Worm (Caenorhabditis elegans) whole organism, L2 larva: ENCODE data around the gene F39H12.1.

Source experiments
- C34F6.9 ChIP-seq: fragments of 150-350 bp; optimal IDR thresholded peaks from 2 replicates; lab custom pipeline; 2014; ENCODE audit warnings: missing biosample characterization, missing genetic modification characterization
- F13H6.1 ChIP-seq: sonication (generic microtip); optimal IDR thresholded peaks from 2 replicates; lab custom pipeline; 2016; ENCODE audit warnings: missing genetic modification characterization, missing compliant biosample characterization
- R02D3.7 ChIP-seq: fragments of 150-350 bp; optimal IDR thresholded peaks from 2 replicates; lab custom pipeline; 2014; ENCODE audit warnings: missing biosample characterization, missing genetic modification characterization
- Y55F3AM.14 ChIP-seq: fragments of 200-800 bp; sonication (Bioruptor generic); optimal IDR thresholded peaks from 2 replicates; lab custom pipeline; 2018; ENCODE audit warnings: mild to moderate bottlenecking, missing genetic modification characterization, missing compliant biosample characterization
- ZK546.5 ChIP-seq: sonication (generic microtip); optimal IDR thresholded peaks from 2 replicates; lab custom pipeline; 2017; ENCODE audit warnings: missing biosample characterization, missing genetic modification characterization
- alr-1 ChIP-seq: fragments of 150-350 bp; optimal IDR thresholded peaks from 2 replicates; lab custom pipeline; 2014; ENCODE audit warnings: missing biosample characterization, missing genetic modification characterization
- aly-2 ChIP-seq: fragments of 150-350 bp; optimal IDR thresholded peaks from 2 replicates; lab custom pipeline; 2014; ENCODE audit warnings: missing biosample characterization, missing genetic modification characterization
- ama-1 ChIP-seq: fragments of 150-350 bp; optimal IDR thresholded peaks from 2 replicates; lab custom pipeline; 2018; ENCODE audit warnings: inconsistent platforms
- blmp-1 ChIP-seq: sonication (generic microtip); optimal IDR thresholded peaks from 2 replicates; lab custom pipeline; 2017; ENCODE audit warnings: missing genetic modification characterization, mild to moderate bottlenecking, missing compliant biosample characterization, antibody characterized with exemption, moderate library complexity; ENCODE audit not compliant: insufficient read depth
- ceh-16 ChIP-seq: fragments of 150-350 bp; optimal IDR thresholded peaks from 2 replicates; lab custom pipeline; 2014; ENCODE audit warnings: missing biosample characterization, missing genetic modification characterization
- ceh-82 ChIP-seq: fragments of 150-350 bp; optimal IDR thresholded peaks from 2 replicates; lab custom pipeline; 2014; ENCODE audit warnings: missing biosample characterization, missing genetic modification characterization
- crh-2 ChIP-seq: sonication (generic microtip); optimal IDR thresholded peaks from 2 replicates; lab custom pipeline; 2017; ENCODE audit warnings: missing biosample characterization, missing genetic modification characterization
- dmd-4 ChIP-seq: sonication (generic microtip); optimal IDR thresholded peaks from 2 replicates; lab custom pipeline; 2017; ENCODE audit warnings: missing biosample characterization, missing genetic modification characterization
- egl-27 ChIP-seq: sonication (generic microtip); optimal IDR thresholded peaks from 3 replicates; lab custom pipeline; 2017; ENCODE audit warnings: missing biosample characterization, missing genetic modification reagents, missing genetic modification characterization
- elt-1 ChIP-seq: fragments of 150-350 bp; optimal IDR thresholded peaks from 2 replicates; lab custom pipeline; 2014; ENCODE audit warnings: missing biosample characterization, missing genetic modification characterization
- elt-3 ChIP-seq: sonication (generic microtip); optimal IDR thresholded peaks from 2 replicates; lab custom pipeline; 2017; ENCODE audit warnings: missing biosample characterization, missing genetic modification characterization
- fos-1 ChIP-seq: fragments of 150-350 bp; optimal IDR thresholded peaks from 2 replicates; lab custom pipeline; 2014; ENCODE audit warnings: missing biosample characterization, missing genetic modification characterization
- gmeb-1 ChIP-seq: fragments of 150-350 bp; optimal IDR thresholded peaks from 2 replicates; lab custom pipeline; 2014; ENCODE audit warnings: missing biosample characterization, missing genetic modification characterization
- lin-11 ChIP-seq: fragments of 150-350 bp; sonication (generic microtip); optimal IDR thresholded peaks from 2 replicates; lab custom pipeline; 2014; ENCODE audit warnings: missing biosample characterization, missing genetic modification characterization, inconsistent platforms, mixed read lengths
- lin-13 ChIP-seq: fragments of 150-350 bp; optimal IDR thresholded peaks from 2 replicates; lab custom pipeline; 2014; ENCODE audit warnings: missing biosample characterization, missing genetic modification reagents, missing genetic modification characterization
- lin-39 ChIP-seq: fragments of 150-350 bp; optimal IDR thresholded peaks from 2 replicates; lab custom pipeline; 2014; ENCODE audit warnings: missing biosample characterization, missing genetic modification reagents, missing genetic modification characterization
- lsy-2 ChIP-seq, 2 experiments: fragments of 150-350 bp in 1 of 2; sonication (generic microtip) in 1 of 2; optimal IDR thresholded peaks; 2 replicates each; lab custom pipeline; 2014 to 2017; ENCODE audit warnings: missing biosample characterization in 2 of 2, missing genetic modification characterization in 2 of 2
- mab-5 ChIP-seq: fragments of 150-350 bp; optimal IDR thresholded peaks from 2 replicates; lab custom pipeline; 2014; ENCODE audit warnings: missing biosample characterization, missing genetic modification characterization
- mbf-1 ChIP-seq: sonication (generic microtip); optimal IDR thresholded peaks from 2 replicates; lab custom pipeline; 2017; ENCODE audit warnings: missing biosample characterization, missing genetic modification characterization
- mdl-1 ChIP-seq, 2 experiments: fragments of 150-350 bp in 1 of 2; sonication (generic microtip) in 1 of 2; optimal IDR thresholded peaks; 2 replicates each; lab custom pipeline; 2017; ENCODE audit warnings: missing biosample characterization in 2 of 2, missing genetic modification characterization in 2 of 2
- nhr-10 ChIP-seq: sonication (generic microtip); optimal IDR thresholded peaks from 2 replicates; lab custom pipeline; 2017; ENCODE audit warnings: missing biosample characterization, missing genetic modification characterization
- nhr-11 ChIP-seq: fragments of 150-350 bp; optimal IDR thresholded peaks from 2 replicates; lab custom pipeline; 2014; ENCODE audit warnings: missing biosample characterization, missing genetic modification characterization
- nhr-12 ChIP-seq: fragments of 150-350 bp; optimal IDR thresholded peaks from 2 replicates; lab custom pipeline; 2014; ENCODE audit warnings: missing biosample characterization, missing genetic modification characterization
- nhr-129 ChIP-seq: fragments of 150-350 bp; optimal IDR thresholded peaks from 2 replicates; lab custom pipeline; 2014; ENCODE audit warnings: missing biosample characterization, missing genetic modification characterization
- nhr-21 ChIP-seq: fragments of 150-350 bp; optimal IDR thresholded peaks from 2 replicates; lab custom pipeline; 2014; ENCODE audit warnings: missing biosample characterization, missing genetic modification characterization
- nhr-23 ChIP-seq: fragments of 150-350 bp; optimal IDR thresholded peaks from 2 replicates; lab custom pipeline; 2014; ENCODE audit warnings: missing biosample characterization, missing genetic modification reagents, missing genetic modification characterization
- nhr-237 ChIP-seq: fragments of 150-350 bp; optimal IDR thresholded peaks from 2 replicates; lab custom pipeline; 2014; ENCODE audit warnings: missing biosample characterization, missing genetic modification characterization
- nhr-25 ChIP-seq: fragments of 150-350 bp; sonication (generic microtip); optimal IDR thresholded peaks from 3 replicates; lab custom pipeline; 2014; ENCODE audit warnings: missing biosample characterization, missing genetic modification characterization
- nhr-6 ChIP-seq: fragments of 150-350 bp; optimal IDR thresholded peaks from 2 replicates; lab custom pipeline; 2014; ENCODE audit warnings: missing biosample characterization, missing genetic modification characterization
- nhr-77 ChIP-seq: fragments of 150-350 bp; optimal IDR thresholded peaks from 2 replicates; lab custom pipeline; 2014; ENCODE audit warnings: missing biosample characterization, missing genetic modification characterization
- peb-1 ChIP-seq: fragments of 150-350 bp; optimal IDR thresholded peaks from 2 replicates; lab custom pipeline; 2014; ENCODE audit warnings: missing biosample characterization, missing genetic modification characterization
- sem-4 ChIP-seq: fragments of 150-350 bp; optimal IDR thresholded peaks from 2 replicates; lab custom pipeline; 2014; ENCODE audit warnings: missing biosample characterization, missing genetic modification reagents, missing genetic modification characterization
- skn-1 ChIP-seq: sonication (generic microtip); optimal IDR thresholded peaks from 2 replicates; lab custom pipeline; 2017; ENCODE audit warnings: missing biosample characterization, missing genetic modification characterization
- sma-3 ChIP-seq: sonication (generic microtip); optimal IDR thresholded peaks from 2 replicates; lab custom pipeline; 2016; ENCODE audit warnings: missing genetic modification reagents, missing genetic modification characterization, missing compliant biosample characterization
- sma-9 ChIP-seq, 2 experiments: fragments of 150-350 bp in 1 of 2; sonication (generic microtip) in 1 of 2; optimal IDR thresholded peaks; 2 replicates each; lab custom pipeline; 2014 to 2016; ENCODE audit warnings: missing genetic modification characterization in 2 of 2, mild to moderate bottlenecking in 1 of 2, missing biosample characterization in 1 of 2, missing compliant biosample characterization in 1 of 2, missing genetic modification reagents in 1 of 2, moderate library complexity in 1 of 2
- snpc-4 ChIP-seq: fragments of 150-350 bp; optimal IDR thresholded peaks from 2 replicates; lab custom pipeline; 2014; ENCODE audit warnings: missing biosample characterization, missing genetic modification characterization
- unc-39 ChIP-seq: fragments of 150-350 bp; optimal IDR thresholded peaks from 2 replicates; lab custom pipeline; 2014; ENCODE audit warnings: missing biosample characterization, missing genetic modification characterization
- unc-55 ChIP-seq: fragments of 150-350 bp; sonication (generic microtip); optimal IDR thresholded peaks from 3 replicates; lab custom pipeline; 2014; ENCODE audit warnings: missing biosample characterization, missing genetic modification reagents, missing genetic modification characterization
- unc-62 ChIP-seq: fragments of 150-350 bp; optimal IDR thresholded peaks from 2 replicates; lab custom pipeline; 2014; ENCODE audit warnings: missing biosample characterization, missing genetic modification reagents, missing genetic modification characterization
- zag-1 ChIP-seq: fragments of 150-350 bp; optimal IDR thresholded peaks from 2 replicates; lab custom pipeline; 2014; ENCODE audit warnings: missing biosample characterization, missing genetic modification characterization
- ztf-1 ChIP-seq: fragments of 200-800 bp; sonication (Bioruptor generic); conservative IDR thresholded peaks from 2 replicates; pipeline ENCODE4 v1.3.6; 2022; ENCODE audit warnings: missing genetic modification characterization, missing compliant biosample characterization
- ztf-11 ChIP-seq: sonication (generic microtip); optimal IDR thresholded peaks from 2 replicates; lab custom pipeline; 2017; ENCODE audit warnings: missing biosample characterization, missing genetic modification characterization
- ztf-4 ChIP-seq: fragments of 150-350 bp; optimal IDR thresholded peaks from 2 replicates; lab custom pipeline; 2014; ENCODE audit warnings: missing biosample characterization, missing genetic modification characterization

F39H12.1 gene

DNA sequence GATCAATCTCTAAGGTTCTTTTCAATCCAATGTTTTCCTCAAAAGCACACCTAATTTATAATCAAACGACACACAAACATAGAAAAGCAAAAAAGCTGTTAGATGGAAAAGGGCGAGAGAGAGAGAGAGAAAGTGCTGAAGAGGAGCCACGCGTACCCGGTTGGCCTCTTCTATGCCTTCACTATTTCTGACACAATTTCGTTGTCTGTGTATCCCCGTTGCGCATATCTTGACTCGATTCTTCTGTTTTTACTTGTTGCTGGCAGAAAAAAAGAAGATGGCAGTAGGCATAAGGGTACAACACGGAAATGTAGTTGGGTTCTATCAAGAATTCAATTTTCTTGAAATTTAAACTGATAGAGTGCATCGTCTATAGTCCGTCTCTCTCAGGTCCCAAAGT is 7.1 kb upstream of the F39H12.1 start:
- TF ChIP-seq peb-1 = no peak
- peak; percentile 62 for TF ChIP-seq zag-1 (tag; lab: Kevin White, UChicago)
- no peak for TF ChIP-seq elt-1 (tag; lab: Kevin White, UChicago)
- TF ChIP-seq nhr-21 (tag; lab: Kevin White, UChicago) = no peak
- peak; percentile 62 for TF ChIP-seq unc-55 (GFP tag; lab: Kevin White, UChicago)
- peak; percentile 60 to 68 for TF ChIP-seq mdl-1 (tag; optimal IDR thresholded peaks at IDR 0.05; lab: Kevin White, UChicago)
- peak; percentile 78 for TF ChIP-seq blmp-1 (tag; lab: Kevin White, UChicago)
- TF ChIP-seq nhr-11 (tag; lab: Kevin White, UChicago) = no peak
- no peak for TF ChIP-seq ztf-4 (tag; lab: Kevin White, UChicago)
- peak; percentile 92 for TF ChIP-seq crh-2
- peak; percentile 90 for TF ChIP-seq nhr-129
- TF ChIP-seq Y55F3AM.14 (GFP tag; lab: Kevin White, UChicago) = peak; percentile 49
- TF ChIP-seq R02D3.7 (tag; lab: Kevin White, UChicago) = no peak
- no peak for TF ChIP-seq ztf-11 (tag; lab: Kevin White, UChicago)
- TF ChIP-seq aly-2 (tag; lab: Kevin White, UChicago) = no peak
- TF ChIP-seq ama-1 = no peak
- no peak for TF ChIP-seq lin-39 (tag; lab: Kevin White, UChicago)
- peak; percentile 55 for TF ChIP-seq nhr-10 (tag; lab: Kevin White, UChicago)
- peak; percentile 82 for TF ChIP-seq C34F6.9 (tag; lab: Kevin White, UChicago)
- TF ChIP-seq sma-9 (GFP tag; optimal IDR thresholded peaks at IDR 0.05; lab: Kevin White, UChicago) = peak; percentile 75
- TF ChIP-seq sma-9 (tag; optimal IDR thresholded peaks at IDR 0.05; lab: Kevin White, UChicago) = no peak
- peak; percentile 22 for TF ChIP-seq nhr-25 (tag; lab: Kevin White, UChicago)
- peak; percentile 17 for TF ChIP-seq egl-27 (tag; lab: Kevin White, UChicago)
- TF ChIP-seq ztf-1 = no peak
- TF ChIP-seq snpc-4 (tag; lab: Kevin White, UChicago) = no peak
- no peak for TF ChIP-seq nhr-23
- no peak for TF ChIP-seq elt-3
- no peak for TF ChIP-seq skn-1 (tag; lab: Kevin White, UChicago)
- no peak for TF ChIP-seq gmeb-1
- TF ChIP-seq ceh-16 (tag; lab: Kevin White, UChicago) = no peak
- TF ChIP-seq unc-39 (tag; lab: Kevin White, UChicago) = peak; percentile 32
- TF ChIP-seq dmd-4 (tag; lab: Kevin White, UChicago) = no peak
- TF ChIP-seq sma-3 = no peak
- no peak for TF ChIP-seq nhr-237
- no peak for TF ChIP-seq mbf-1 (tag; lab: Kevin White, UChicago)
- no peak for TF ChIP-seq unc-62
- peak; percentile 47 to 76 for TF ChIP-seq lsy-2 (tag; optimal IDR thresholded peaks at IDR 0.05; lab: Kevin White, UChicago)
- TF ChIP-seq alr-1 (tag; lab: Kevin White, UChicago) = no peak
- TF ChIP-seq nhr-77 = no peak
- peak; percentile 16 for TF ChIP-seq lin-13 (GFP tag; lab: Kevin White, UChicago)
- TF ChIP-seq fos-1 (tag; lab: Kevin White, UChicago) = peak; percentile 61
- TF ChIP-seq nhr-12 (tag; lab: Kevin White, UChicago) = no peak
- peak; percentile 64 for TF ChIP-seq sem-4 (tag; lab: Kevin White, UChicago)
- TF ChIP-seq lin-11 = no peak
- TF ChIP-seq F13H6.1 (tag; lab: Kevin White, UChicago) = peak; percentile 67
- peak; percentile 70 for TF ChIP-seq nhr-6 (tag; lab: Kevin White, UChicago)
- TF ChIP-seq ZK546.5 (tag; lab: Kevin White, UChicago) = no peak
- TF ChIP-seq ceh-82 (tag; lab: Kevin White, UChicago) = no peak
- peak; percentile 59 for TF ChIP-seq mab-5
- TF ChIP-seq, all 48 proteins: peak for 20
